Worm (Caenorhabditis elegans) whole organism, L3 larva: Measurements from ENCODE around the gene C33F10.1.

ENCODE experiments used
- aly-2 ChIP-seq: fragments of 150-350 bp; optimal IDR thresholded peaks from 2 replicates; lab custom pipeline; 2014; ENCODE audit warnings: missing biosample characterization, missing genetic modification characterization
- ceh-28 ChIP-seq: fragments of 150-350 bp; optimal IDR thresholded peaks from 2 replicates; lab custom pipeline; 2014; ENCODE audit warnings: missing biosample characterization, missing genetic modification reagents, missing genetic modification characterization
- egl-27 ChIP-seq: sonication (generic microtip); optimal IDR thresholded peaks from 4 replicates; lab custom pipeline; 2017; ENCODE audit warnings: missing biosample characterization, missing genetic modification reagents, missing genetic modification characterization
- elt-1 ChIP-seq: fragments of 150-350 bp; optimal IDR thresholded peaks from 2 replicates; lab custom pipeline; 2014; ENCODE audit warnings: missing biosample characterization, missing genetic modification characterization
- elt-3 ChIP-seq, 3 experiments: fragments of 150-350 bp in 1 of 3; sonication (generic microtip) in 2 of 3; optimal IDR thresholded peaks; 2 replicates in 2 of 3; 4 replicates in 1 of 3; lab custom pipeline; 2014 to 2017; ENCODE audit warnings: missing biosample characterization in 3 of 3, missing genetic modification characterization in 3 of 3
- jun-1 ChIP-seq: fragments of 150-350 bp; optimal IDR thresholded peaks from 2 replicates; lab custom pipeline; 2014; ENCODE audit warnings: missing biosample characterization, missing genetic modification reagents, missing genetic modification characterization
- mdl-1 ChIP-seq: fragments of 150-350 bp; optimal IDR thresholded peaks from 2 replicates; lab custom pipeline; 2014; ENCODE audit warnings: missing biosample characterization, missing genetic modification characterization
- nfya-1 ChIP-seq: sonication (generic microtip); optimal IDR thresholded peaks from 2 replicates; lab custom pipeline; 2017; ENCODE audit warnings: missing genetic modification characterization, mild to moderate bottlenecking, missing compliant biosample characterization, antibody characterized with exemption, moderate library complexity; ENCODE audit not compliant: insufficient read depth
- nhr-11 ChIP-seq: fragments of 150-350 bp; optimal IDR thresholded peaks from 2 replicates; lab custom pipeline; 2014; ENCODE audit warnings: missing biosample characterization, missing genetic modification characterization
- nhr-12 ChIP-seq: fragments of 150-350 bp; optimal IDR thresholded peaks from 2 replicates; lab custom pipeline; 2014; ENCODE audit warnings: missing biosample characterization, missing genetic modification characterization
- skn-1 ChIP-seq: fragments of 150-350 bp; optimal IDR thresholded peaks from 2 replicates; lab custom pipeline; 2014; ENCODE audit warnings: missing biosample characterization, missing genetic modification characterization

- TF ChIP-seq elt-1 (tag; lab: Kevin White, UChicago): no peak
- no peak for TF ChIP-seq egl-27 (tag; lab: Kevin White, UChicago)
- TF ChIP-seq skn-1 (tag; lab: Kevin White, UChicago): no peak
- no peak for TF ChIP-seq nhr-11
- TF ChIP-seq aly-2 (tag; lab: Kevin White, UChicago): no peak
- no peak for TF ChIP-seq nhr-12 (tag; lab: Kevin White, UChicago)
- TF ChIP-seq jun-1 (tag; lab: Kevin White, UChicago): no peak
- TF ChIP-seq ceh-28 (tag; lab: Kevin White, UChicago): no peak
- no peak for TF ChIP-seq mdl-1
- TF ChIP-seq nfya-1: no peak
- TF ChIP-seq elt-3 (tag; optimal IDR thresholded peaks at IDR 0.05; lab: Kevin White, UChicago): no peak
These were observed 28.1 kb upstream of the C33F10.1 start for ce11 chrII:4806726-4807125.
